Worm (Caenorhabditis elegans) whole organism, L1 larva: ENCODE data around the gene hpk-1.

Experiments
- C16A3.4 ChIP-seq: fragments of 150-350 bp; optimal IDR thresholded peaks from 2 replicates; lab custom pipeline; 2014; ENCODE audit warnings: missing biosample characterization, missing genetic modification characterization
- aly-2 ChIP-seq: fragments of 150-350 bp; optimal IDR thresholded peaks from 2 replicates; lab custom pipeline; 2014; ENCODE audit warnings: missing biosample characterization, missing genetic modification characterization
- elt-2 ChIP-seq: sonication (generic microtip); optimal IDR thresholded peaks from 2 replicates; lab custom pipeline; 2016; ENCODE audit warnings: missing genetic modification characterization, mild to moderate bottlenecking, inconsistent platforms, missing compliant biosample characterization, missing genetic modification reagents
- fkh-10 ChIP-seq: sonication (generic microtip); optimal IDR thresholded peaks from 2 replicates; lab custom pipeline; 2017; ENCODE audit warnings: missing biosample characterization, missing genetic modification reagents, missing genetic modification characterization
- hpl-2 ChIP-seq: fragments of 150-350 bp; optimal IDR thresholded peaks from 2 replicates; lab custom pipeline; 2014; ENCODE audit warnings: missing biosample characterization, missing genetic modification reagents, missing genetic modification characterization
- nhr-85 ChIP-seq: sonication (generic microtip); peaks from one replicate; lab custom pipeline; 2016; ENCODE audit warnings: missing genetic modification characterization, inconsistent platforms, missing compliant biosample characterization
- skn-1 ChIP-seq: fragments of 150-350 bp; optimal IDR thresholded peaks from 2 replicates; lab custom pipeline; 2014; ENCODE audit warnings: missing biosample characterization, missing genetic modification characterization
- snpc-4 ChIP-seq: fragments of 150-350 bp; optimal IDR thresholded peaks from 2 replicates; lab custom pipeline; 2014; ENCODE audit warnings: missing biosample characterization, missing genetic modification characterization
- unc-62 ChIP-seq: fragments of 150-350 bp; optimal IDR thresholded peaks from 2 replicates; lab custom pipeline; 2014; ENCODE audit warnings: missing biosample characterization, missing genetic modification reagents, missing genetic modification characterization

DNA sequence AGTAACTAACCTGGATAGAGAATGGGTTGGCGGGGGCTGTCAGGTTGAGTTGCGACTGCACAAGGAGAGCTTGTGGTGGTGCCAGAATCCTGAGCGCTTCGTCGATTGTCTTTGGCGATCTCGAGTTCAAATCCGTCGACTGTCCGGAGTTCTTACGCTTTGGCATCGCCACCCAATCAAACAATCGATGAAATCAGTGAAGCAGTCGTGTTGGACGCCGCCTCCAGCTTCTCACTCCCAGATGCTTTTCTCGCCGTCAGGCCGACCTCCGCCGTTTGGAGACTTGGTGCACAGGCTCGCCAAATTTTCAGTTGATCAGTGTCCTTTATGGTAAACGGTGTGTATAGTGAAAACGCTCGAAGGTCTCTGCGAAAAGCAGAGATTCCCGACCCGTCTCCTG, at the start of gene hpk-1, which contains the start of gene F20B6.10:
- TF ChIP-seq elt-2 (tag; lab: Kevin White, UChicago) (no peak), aly-2 (tag; lab: Kevin White, UChicago) (no peak), unc-62 (no peak), nhr-85 (tag; lab: Kevin White, UChicago) (no peak), snpc-4 (tag; lab: Kevin White, UChicago) (no peak), C16A3.4 (tag; lab: Kevin White, UChicago) (no peak), hpl-2 (GFP tag; lab: Kevin White, UChicago) (no peak), fkh-10 (GFP tag; lab: Kevin White, UChicago) (no peak), skn-1 (tag; lab: Kevin White, UChicago) (no peak)
